Worm (Caenorhabditis elegans) whole organism, young adult: ENCODE measurements around the gene try-5.
"Not testable (repeated sequence)": the region's sequence is repeated elsewhere in the genome, so short reads cannot be mapped to it uniquely, and the experiment has no call there.

Experiments used
- B0035.1 ChIP-seq: sonication (generic microtip); optimal IDR thresholded peaks from 2 replicates; lab custom pipeline; 2016; ENCODE audit warnings: missing genetic modification characterization, mild to moderate bottlenecking, missing compliant biosample characterization, missing genotype, missing genetic modification reagents
- B0336.3 ChIP-seq: fragments of 200-800 bp; sonication (Bioruptor generic); IDR thresholded peaks from 2 replicates; pipeline ENCODE4 v1.3.6; 2022; ENCODE audit warnings: missing genetic modification characterization, missing compliant biosample characterization
- F10E7.11 ChIP-seq: sonication (generic microtip); optimal IDR thresholded peaks from 2 replicates; lab custom pipeline; 2017; ENCODE audit warnings: mild to moderate bottlenecking, missing genetic modification characterization, moderate library complexity, missing compliant biosample characterization
- F39B2.1 ChIP-seq: fragments of 200-800 bp; sonication (Bioruptor generic); IDR thresholded peaks from 2 replicates; pipeline ENCODE4 v1.3.6; 2022; ENCODE audit warnings: missing genetic modification reagents, missing genetic modification characterization, missing compliant biosample characterization
- T07F8.4 ChIP-seq: sonication (generic microtip); optimal IDR thresholded peaks from 2 replicates; lab custom pipeline; 2016; ENCODE audit warnings: mild to moderate bottlenecking, missing genetic modification characterization, moderate library complexity, missing compliant biosample characterization
- Y95B8A.8 ChIP-seq: fragments of 200-800 bp; sonication (Bioruptor generic); IDR thresholded peaks from 2 replicates; pipeline ENCODE4 v1.3.6; 2022; ENCODE audit warnings: missing genetic modification reagents, missing genetic modification characterization, missing compliant biosample characterization
- ZK185.1 ChIP-seq: sonication (generic microtip); optimal IDR thresholded peaks from 2 replicates; lab custom pipeline; 2016; ENCODE audit warnings: mild to moderate bottlenecking, missing genetic modification characterization, missing compliant biosample characterization; ENCODE audit not compliant: poor library complexity, severe bottlenecking
- cebp-1 ChIP-seq, 2 experiments: fragments of 200-800 bp in 1 of 2; sonication (Bioruptor generic) in 1 of 2; sonication (generic microtip) in 1 of 2; IDR thresholded peaks in 1 of 2; optimal IDR thresholded peaks in 1 of 2; 2 replicates each; pipeline versions ENCODE4 v1.3.6 to Lab custom; 2017 to 2022; ENCODE audit warnings: missing compliant biosample characterization in 2 of 2, missing genetic modification characterization in 2 of 2, mild to moderate bottlenecking in 1 of 2, missing genetic modification reagents in 1 of 2, moderate library complexity in 1 of 2
- ceh-79 ChIP-seq: sonication (generic microtip); optimal IDR thresholded peaks from 2 replicates; lab custom pipeline; 2017; ENCODE audit warnings: mild to moderate bottlenecking, missing genetic modification characterization, missing compliant biosample characterization
- dpl-1 ChIP-seq: fragments of 150-350 bp; optimal IDR thresholded peaks from 2 replicates; lab custom pipeline; 2014; ENCODE audit warnings: missing biosample characterization, missing genetic modification reagents, missing genetic modification characterization
- efl-1 ChIP-seq: fragments of 150-350 bp; optimal IDR thresholded peaks from 2 replicates; lab custom pipeline; 2014; ENCODE audit warnings: missing biosample characterization, missing genetic modification reagents, missing genetic modification characterization
- egl-18 ChIP-seq: fragments of 200-800 bp; sonication (Bioruptor generic); IDR thresholded peaks from 2 replicates; pipeline ENCODE4 v1.3.6; 2022; ENCODE audit warnings: missing genetic modification reagents, missing genetic modification characterization, missing compliant biosample characterization
- ets-4 ChIP-seq: fragments of 200-800 bp; sonication (Bioruptor generic); optimal IDR thresholded peaks from 2 replicates; lab custom pipeline; 2018; ENCODE audit warnings: mild to moderate bottlenecking, missing genetic modification characterization, missing compliant biosample characterization
- gei-17 ChIP-seq: fragments of 200-800 bp; sonication (Bioruptor generic); optimal IDR thresholded peaks from 2 replicates; lab custom pipeline; 2018; ENCODE audit warnings: mild to moderate bottlenecking, missing genetic modification characterization, missing compliant biosample characterization
- hmg-1.2 ChIP-seq: fragments of 200-800 bp; sonication (Bioruptor generic); IDR thresholded peaks from 2 replicates; pipeline ENCODE4 v1.3.6; 2022; ENCODE audit warnings: missing genetic modification reagents, missing genetic modification characterization, missing compliant biosample characterization
- lag-1 ChIP-seq: fragments of 200-800 bp; sonication (Bioruptor generic); IDR thresholded peaks from 2 replicates; pipeline ENCODE4 v1.3.6; 2022; ENCODE audit warnings: missing genetic modification reagents, missing genetic modification characterization, missing compliant biosample characterization
- let-526 ChIP-seq: fragments of 200-800 bp; sonication (Bioruptor generic); IDR thresholded peaks from 2 replicates; pipeline ENCODE4 v1.3.6; 2022; ENCODE audit warnings: missing genetic modification reagents, missing genetic modification characterization, missing compliant biosample characterization
- lin-26 ChIP-seq: fragments of 200-800 bp; sonication (Bioruptor generic); IDR thresholded peaks from 2 replicates; pipeline ENCODE4 v1.3.6; 2022; ENCODE audit warnings: missing genetic modification reagents, missing genetic modification characterization, missing compliant biosample characterization
- madf-8 ChIP-seq: fragments of 200-800 bp; sonication (Bioruptor generic); conservative IDR thresholded peaks from 2 replicates; pipeline ENCODE4 v1.3.6; 2022; ENCODE audit warnings: missing genetic modification reagents, missing genetic modification characterization, missing compliant biosample characterization
- mcd-1 ChIP-seq: fragments of 200-800 bp; sonication (Bioruptor generic); IDR thresholded peaks from 2 replicates; pipeline ENCODE4 v1.3.6; 2022; ENCODE audit warnings: missing genetic modification reagents, missing genetic modification characterization, missing compliant biosample characterization
- nhr-80 ChIP-seq: sonication (generic microtip); optimal IDR thresholded peaks from 2 replicates; lab custom pipeline; 2016; ENCODE audit warnings: missing genetic modification characterization, missing compliant biosample characterization
- pha-4 ChIP-seq: fragments of 150-350 bp; sonication (generic microtip); optimal IDR thresholded peaks from 2 replicates; lab custom pipeline; 2014; ENCODE audit warnings: missing biosample characterization, missing genetic modification reagents, missing genetic modification characterization
- sea-2 ChIP-seq: fragments of 200-800 bp; sonication (Bioruptor generic); IDR thresholded peaks from 2 replicates; pipeline ENCODE4 v1.3.6; 2022; ENCODE audit warnings: missing genetic modification characterization, missing compliant biosample characterization
- somi-1 ChIP-seq: fragments of 200-800 bp; sonication (Bioruptor generic); optimal IDR thresholded peaks from 2 replicates; lab custom pipeline; 2018; ENCODE audit warnings: mild to moderate bottlenecking, missing genetic modification characterization, missing compliant biosample characterization
- tbx-9 ChIP-seq: sonication (generic microtip); optimal IDR thresholded peaks from 2 replicates; lab custom pipeline; 2016; ENCODE audit warnings: borderline replicate concordance, missing genetic modification characterization, inconsistent platforms, missing compliant biosample characterization
- tlf-1 ChIP-seq: fragments of 200-800 bp; sonication (Bioruptor generic); optimal IDR thresholded peaks from 2 replicates; lab custom pipeline; 2018; ENCODE audit warnings: mild to moderate bottlenecking, missing genetic modification characterization, missing compliant biosample characterization
- zfh-2 ChIP-seq: fragments of 200-800 bp; sonication (Bioruptor generic); conservative IDR thresholded peaks from 2 replicates; pipeline ENCODE4 v1.3.6; 2022; ENCODE audit warnings: missing genetic modification reagents, missing genetic modification characterization, missing compliant biosample characterization
- ztf-26 ChIP-seq: sonication (generic microtip); optimal IDR thresholded peaks from 2 replicates; lab custom pipeline; 2017; ENCODE audit warnings: missing genetic modification characterization, missing compliant biosample characterization

try-5 gene

DNA sequence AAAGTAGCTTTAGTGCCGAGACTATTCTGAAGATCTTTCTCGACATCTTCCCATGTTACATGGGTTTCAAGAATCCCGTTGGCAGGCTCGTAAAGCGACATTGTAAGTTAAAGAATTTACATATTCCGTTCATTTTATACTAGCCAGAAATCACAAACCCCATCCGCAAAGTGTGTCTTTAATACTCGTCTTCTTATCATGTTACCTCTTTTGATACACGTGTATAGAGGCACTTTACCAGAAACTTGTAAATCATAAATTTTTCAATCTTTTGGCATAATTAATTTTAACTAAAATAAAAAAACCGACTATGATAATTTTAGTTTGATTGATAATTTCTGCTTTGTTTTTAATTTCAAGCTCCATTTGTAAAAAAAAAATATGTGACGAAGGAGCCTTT lies 24.1 kb downstream of the try-5 start, which contains the start of gene E02C12.6 (continued):
- TF ChIP-seq tbx-9 (no peak), ceh-79 (tag; lab: Kevin White, UChicago) (no peak)

DNA sequence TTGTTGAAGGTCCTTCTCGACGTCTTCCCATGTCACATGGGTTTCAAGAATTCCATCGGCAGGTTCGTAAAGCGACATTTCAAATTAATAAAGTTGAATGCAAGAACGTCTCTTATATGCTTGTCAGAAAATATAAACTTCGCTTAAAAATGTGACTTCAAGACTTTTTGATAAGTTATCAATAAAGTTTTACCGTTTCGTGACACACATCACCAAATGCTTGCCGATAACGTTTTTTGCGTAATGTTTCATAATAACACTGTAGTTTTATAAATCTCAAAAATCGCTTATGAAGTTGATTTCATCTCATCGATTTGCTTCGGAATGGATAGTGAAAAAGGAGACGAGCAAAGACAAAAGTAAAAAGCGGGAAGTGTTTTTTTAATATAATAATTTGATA lies 26.6 kb downstream of the try-5 start, which contains the start of gene E02C12.8:
Gene E02C12.8, minus strand, starts transcription at position 141 of the 400 bp plus-strand sequence.
- peak; percentile 77 for TF ChIP-seq nhr-80 (tag; lab: Kevin White, UChicago)
- TF ChIP-seq lag-1 (GFP tag; lab: Robert Waterston, UW) = no peak
- peak; percentile 53; the same call in 1 of the 2 replicates for TF ChIP-seq cebp-1 (GFP tag; IDR thresholded peaks at IDR 0.05; lab: Robert Waterston, UW)
- no peak for TF ChIP-seq cebp-1 (tag; optimal IDR thresholded peaks at IDR 0.05; lab: Kevin White, UChicago)

DNA sequence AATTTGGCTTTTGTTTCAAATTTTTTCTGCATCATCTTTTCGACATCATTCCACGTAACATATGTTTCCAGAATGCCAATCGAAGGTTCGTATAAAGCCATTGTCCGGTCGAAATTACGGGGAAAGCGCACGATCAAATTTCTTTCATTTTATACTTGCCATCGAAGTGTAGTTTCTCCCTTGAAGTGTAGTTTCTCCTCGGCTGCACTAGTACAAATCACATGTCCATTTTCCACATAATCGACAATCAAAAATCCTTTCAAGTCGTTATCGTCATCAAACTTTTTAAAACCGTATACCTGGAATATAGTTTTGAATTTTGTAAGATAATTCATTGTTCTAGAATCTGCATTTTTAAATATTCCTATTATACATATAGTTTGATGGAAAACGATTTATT lies 28.5 kb downstream of the try-5 start, which contains the start of gene E02C12.9:
Gene E02C12.9, minus strand, starts transcription at position 101 of the 400 bp plus-strand sequence.
- TF ChIP-seq hmg-1.2 (no peak), lin-26 (no peak)

- TF ChIP-seq madf-8 (GFP tag; lab: Robert Waterston, UW) (no peak), T07F8.4 (tag; lab: Kevin White, UChicago) (no peak), F10E7.11 (no peak), zfh-2 (no peak)
Measured at ce11 chrV:9376417-9376816, 29.6 kb downstream of the try-5 start, which contains the start of gene E02C12.19. Gene E02C12.19 (minus strand): TSS chrV:9376517.

- no peak for TF ChIP-seq B0035.1 (tag; lab: Kevin White, UChicago)
- no peak for TF ChIP-seq Y95B8A.8 (GFP tag; lab: Robert Waterston, UW)
- TF ChIP-seq mcd-1 = no peak
- TF ChIP-seq B0336.3 (GFP tag; lab: Robert Waterston, UW) = no peak
- no peak for TF ChIP-seq ZK185.1 (tag; lab: Kevin White, UChicago)
- no peak for TF ChIP-seq somi-1
- TF ChIP-seq pha-4 = no peak
- TF ChIP-seq nhr-80 (tag; lab: Kevin White, UChicago) = no peak
- no peak for TF ChIP-seq let-526 (GFP tag; lab: Robert Waterston, UW)
- no peak for TF ChIP-seq dpl-1 (GFP tag; lab: Kevin White, UChicago)
- TF ChIP-seq efl-1 (GFP tag; lab: Kevin White, UChicago) = no peak
- TF ChIP-seq sea-2 (GFP tag; lab: Robert Waterston, UW) = no peak
- TF ChIP-seq F39B2.1 = no peak
- no peak for TF ChIP-seq egl-18 (GFP tag; lab: Robert Waterston, UW)
- no peak for TF ChIP-seq gei-17 (GFP tag; lab: Kevin White, UChicago)
Measured at ce11 chrV:9378335-9378734, 31.5 kb downstream of the try-5 start, which contains the start of gene E02C12.10. Gene E02C12.10 (minus strand): TSS chrV:9378409.

ce11 chrV:9379808-9380207 lies 33.0 kb downstream of the try-5 start, which contains the start of gene E02C12.11:
Gene E02C12.11 (minus strand): TSS chrV:9379908.
- not testable (repeated sequence) for TF ChIP-seq lin-26; ets-4 (GFP tag; lab: Kevin White, UChicago); tlf-1 (GFP tag; lab: Kevin White, UChicago)

ce11 chrV:9381846-9382363 lies 35.1 kb downstream of the try-5 start, which contains the start of gene E02C12.12:
Gene E02C12.12 (minus strand): TSS chrV:9382313.
- TF ChIP-seq ztf-26 (no peak), cebp-1 (GFP tag; IDR thresholded peaks at IDR 0.05; lab: Robert Waterston, UW) (peak; percentile 65; the same call in 1 of the 2 replicates), cebp-1 (tag; optimal IDR thresholded peaks at IDR 0.05; lab: Kevin White, UChicago) (peak; percentile 92)
